Fruit fly (Drosophila melanogaster) whole organism, adult: Measurements from ENCODE around the gene CG13984.

ENCODE experiments used
- CG14711 ChIP-seq: fragments of 200-800 bp; sonication (Bioruptor generic); optimal IDR thresholded peaks from 2 replicates; lab custom pipeline; 2018; ENCODE audit warnings: missing biosample characterization, mild to moderate bottlenecking, missing genetic modification characterization, moderate library complexity
- CG33017 ChIP-seq: fragments of 200-800 bp; sonication (Bioruptor generic); optimal IDR thresholded peaks from 2 replicates; lab custom pipeline; 2018; ENCODE audit warnings: missing biosample characterization, mild to moderate bottlenecking, missing genetic modification characterization, moderate library complexity
- CG7045 ChIP-seq: fragments of 200-800 bp; sonication (Bioruptor generic); optimal IDR thresholded peaks from 2 replicates; lab custom pipeline; 2017; ENCODE audit warnings: missing biosample characterization, mild to moderate bottlenecking, missing genetic modification characterization
- CG7101 ChIP-seq: fragments of 200-800 bp; sonication (Bioruptor generic); optimal IDR thresholded peaks from 2 replicates; lab custom pipeline; 2018; ENCODE audit warnings: missing biosample characterization, mild to moderate bottlenecking, missing genetic modification characterization, moderate library complexity
- cic ChIP-seq: fragments of 200-800 bp; sonication (Bioruptor generic); optimal IDR thresholded peaks from 2 replicates; lab custom pipeline; 2017; ENCODE audit warnings: missing biosample characterization, mild to moderate bottlenecking, missing genetic modification characterization, moderate library complexity
- cnc ChIP-seq, 2 experiments: fragments of >200 bp; optimal IDR thresholded peaks; 2 replicates each; lab custom pipeline; 2017
- ovo ChIP-seq: fragments of 200-800 bp; sonication (Bioruptor generic); optimal IDR thresholded peaks from 2 replicates; lab custom pipeline; 2016; ENCODE audit warnings: missing biosample characterization, missing genetic modification characterization
- pad ChIP-seq: fragments of 200-800 bp; sonication (Bioruptor generic); optimal IDR thresholded peaks from 3 replicates; lab custom pipeline; 2017; ENCODE audit warnings: missing biosample characterization, missing genetic modification characterization, mild to moderate bottlenecking, moderate library complexity, missing genetic modification reagents

dm6 chr2L:6356134-6356533 lies 47.5 kb downstream of the CG13984 start:
- TF ChIP-seq CG33017 (no peak), cic (no peak), CG14711 (tag; lab: Kevin White, UChicago) (no peak), cnc (optimal IDR thresholded peaks at IDR 0.05; lab: Kevin White, UChicago) (no peak), CG7045 (no peak), pad (no peak), ovo (GFP tag; lab: Kevin White, UChicago) (no peak), CG7101 (tag; lab: Kevin White, UChicago) (no peak)
